Worm (Caenorhabditis elegans): ENCODE data around the gene cul-2.
A peak's percentile ranks its signal among the peaks of the same experiment; 100 is the strongest.

cul-2 gene

DNA sequence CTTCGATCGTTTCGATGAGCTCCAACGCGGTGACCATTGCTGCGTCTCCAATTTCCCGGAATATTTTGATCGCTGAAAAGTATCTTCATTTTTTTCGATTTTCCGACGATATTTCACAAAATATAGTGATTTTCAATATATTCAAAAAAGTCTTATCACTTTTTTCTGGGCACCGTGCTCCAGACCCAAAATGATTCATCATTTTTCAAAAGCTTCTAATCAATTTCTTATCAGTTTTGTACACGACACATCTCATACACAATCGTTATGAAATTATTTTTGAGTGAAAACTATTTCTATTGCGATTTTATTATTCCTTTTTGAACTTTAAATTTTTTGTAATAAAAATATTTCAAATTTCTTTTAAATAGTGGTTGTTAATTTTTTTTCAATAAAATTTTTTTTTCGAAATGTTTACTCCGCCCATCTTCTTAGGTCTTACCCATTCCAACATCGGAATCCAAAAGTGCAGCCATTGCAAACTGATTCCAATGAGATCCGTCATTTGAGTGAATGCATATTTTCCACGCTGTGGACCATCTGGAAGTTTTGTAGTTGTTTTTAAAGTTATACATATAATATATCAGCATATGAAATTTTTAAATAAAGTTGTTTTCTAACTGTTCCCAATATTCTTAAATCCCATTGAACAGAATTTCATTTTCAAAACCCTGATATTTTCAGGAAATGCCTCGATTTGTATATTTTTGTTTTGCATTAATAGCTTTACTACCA, 8.1 kb upstream of the cul-2 start, which contains the start of gene sid-2:
sid-2 (plus strand) TSS at position 685 of the 735 bp plus-strand sequence.
- peak; percentile 69 for TF ChIP-seq nhr-28 (tag; optimal IDR thresholded peaks at IDR 0.05)
- TF ChIP-seq daf-16 (GFP tag; optimal IDR thresholded peaks at IDR 0.05), result no peak
- TF ChIP-seq daf-16 (tag; optimal IDR thresholded peaks at IDR 0.05), result peak; percentile 41
- peak; percentile 42 for TF ChIP-seq dve-1 (tag; optimal IDR thresholded peaks at IDR 0.05; ENCODE audit: insufficient read depth)
- no peak for TF ChIP-seq mdt-29 (GFP tag; IDR thresholded peaks at IDR 0.05)
- peak; percentile 76 for TF ChIP-seq pqm-1 (tag; optimal IDR thresholded peaks at IDR 0.05)
- peak in 1 of 2 experiments; percentile 71 for TF ChIP-seq unc-62 (GFP tag; optimal IDR thresholded peaks at IDR 0.05 in 1 of 2)
- no peak for TF ChIP-seq unc-62 (tag; optimal IDR thresholded peaks at IDR 0.05)
- no peak for TF ChIP-seq saeg-2 (GFP tag; IDR thresholded peaks at IDR 0.05)

DNA sequence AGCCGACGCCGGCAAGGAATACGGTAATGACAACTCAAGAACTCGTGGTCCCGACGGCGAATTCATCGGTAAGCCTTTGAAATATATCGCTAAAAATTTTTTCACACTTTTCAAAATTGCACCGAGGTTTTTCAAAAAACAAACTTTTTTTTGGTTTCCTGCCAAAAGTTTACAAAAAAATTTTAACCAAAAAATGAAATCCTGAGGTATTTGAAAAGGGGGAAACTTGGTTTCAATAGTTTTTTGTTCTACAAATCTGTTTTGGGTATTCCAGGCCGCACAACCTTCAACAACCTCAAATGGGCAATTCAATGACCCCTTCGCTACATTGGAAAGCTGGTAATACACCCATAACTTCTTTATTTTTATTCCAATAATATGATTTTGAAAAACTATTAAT, 5.0 kb upstream of the cul-2 start:
- TF ChIP-seq madf-9 (GFP tag; conservative IDR thresholded peaks at IDR 0.05) (no peak), unc-62 (GFP tag; optimal IDR thresholded peaks at IDR 0.05 in 1 of 2) (peak in 1 of 2 experiments; percentile 92), unc-62 (tag; optimal IDR thresholded peaks at IDR 0.05) (no peak)

ce11 chrIII:13683275-13683674, 3.8 kb upstream of the cul-2 start:
- TF ChIP-seq lsy-2 (tag; optimal IDR thresholded peaks at IDR 0.05) (peak in 1 of 2 experiments; percentile 61), zip-11 (GFP tag; IDR thresholded peaks at IDR 0.05) (no peak)

DNA sequence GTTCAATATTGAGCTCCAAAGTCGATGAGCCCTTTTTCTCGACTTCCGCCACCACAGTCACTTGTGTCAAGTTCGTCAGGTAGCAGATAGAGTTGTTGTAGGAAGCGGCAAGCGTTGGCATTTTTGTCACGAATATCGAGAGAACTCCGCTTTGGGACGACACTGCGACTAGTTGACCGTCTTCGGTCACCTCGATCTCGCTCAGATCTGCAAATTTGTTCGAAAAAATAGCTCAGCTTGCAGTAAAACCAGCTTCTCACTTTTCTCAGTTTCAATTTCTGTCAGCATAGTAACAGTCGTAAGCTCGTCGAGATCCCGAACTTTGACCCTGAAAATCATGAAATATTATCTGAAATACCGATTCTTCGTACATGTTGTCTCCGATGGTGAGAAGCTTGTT, 2.8 kb upstream of the cul-2 start:
- TF ChIP-seq F37D6.2 (tag; optimal IDR thresholded peaks at IDR 0.05) (no peak), aly-2 (tag; optimal IDR thresholded peaks at IDR 0.05) (no peak), unc-62 (GFP tag; optimal IDR thresholded peaks at IDR 0.05 in 1 of 2) (peak in 1 of 2 experiments; percentile 95), unc-62 (tag; optimal IDR thresholded peaks at IDR 0.05) (no peak), lim-7 (GFP tag; IDR thresholded peaks at IDR 0.05) (no peak), ztf-11 (tag; optimal IDR thresholded peaks at IDR 0.05) (no peak)

ce11 chrIII:13686309-13686708, 760 bp upstream of the cul-2 start, which contains the start of gene dyf-2:
dyf-2 (minus strand) TSS chrIII:13686445.
- TF ChIP-seq madf-9 (GFP tag; conservative IDR thresholded peaks at IDR 0.05), result no peak
- no peak for TF ChIP-seq mdl-1 (tag; optimal IDR thresholded peaks at IDR 0.05)
- no peak for TF ChIP-seq zfp-2 (tag; optimal IDR thresholded peaks at IDR 0.05)
- TF ChIP-seq egl-43 (GFP tag; IDR thresholded peaks at IDR 0.05), result no peak
- no peak for TF ChIP-seq vab-7 (GFP tag; IDR thresholded peaks at IDR 0.05)
- TF ChIP-seq lin-1 (GFP tag; IDR thresholded peaks at IDR 0.05), result no peak
- no peak for TF ChIP-seq nhr-48 (tag; optimal IDR thresholded peaks at IDR 0.05)
- TF ChIP-seq spr-3 (GFP tag; optimal IDR thresholded peaks at IDR 0.05), result no peak
- no peak for TF ChIP-seq F37D6.2 (tag; optimal IDR thresholded peaks at IDR 0.05)
- TF ChIP-seq lin-38 (GFP tag; IDR thresholded peaks at IDR 0.05), result no peak
- TF ChIP-seq R02D3.7 (tag; optimal IDR thresholded peaks at IDR 0.05), result no peak

ce11 chrIII:13692555-13692954, 5.5 kb downstream of the cul-2 start, which contains the start of gene cyn-2:
cyn-2 (plus strand) TSS chrIII:13692668.
- peak; percentile 51 for TF ChIP-seq ceh-28 (tag; optimal IDR thresholded peaks at IDR 0.05)
- TF ChIP-seq lir-3 (tag; optimal IDR thresholded peaks at IDR 0.05), result no peak
- TF ChIP-seq gei-8 (GFP tag; optimal IDR thresholded peaks at IDR 0.05), result no peak
- TF ChIP-seq daf-19 (GFP tag; conservative IDR thresholded peaks at IDR 0.05), result 0 out of 2 replicates have a peak, but pooled peaks have one; percentile 8
- TF ChIP-seq hlh-30 (tag; optimal IDR thresholded peaks at IDR 0.05; ENCODE audit: insufficient read depth), result peak; percentile 34
- TF ChIP-seq ama-1 (optimal IDR thresholded peaks at IDR 0.05), result peak; percentile 32
- TF ChIP-seq mes-2 (tag; optimal IDR thresholded peaks at IDR 0.05; ENCODE audit: poor library complexity, severe bottlenecking), result peak; percentile 38
- no peak for TF ChIP-seq ztf-7 (tag; optimal IDR thresholded peaks at IDR 0.05)
- peak; percentile 21 for TF ChIP-seq duxl-1 (tag; optimal IDR thresholded peaks at IDR 0.05; ENCODE audit: poor library complexity)
- TF ChIP-seq F10B5.3 (tag; optimal IDR thresholded peaks at IDR 0.05), result no peak
